Worm (Caenorhabditis elegans) whole organism, L4 larva: Measurements from ENCODE around the gene crh-1.

ENCODE experiments used
- D1046.2 ChIP-seq: fragments of 200-800 bp; sonication (Bioruptor generic); IDR thresholded peaks from 2 replicates; pipeline ENCODE4 v1.3.6; 2022; ENCODE audit warnings: missing genetic modification characterization, missing compliant biosample characterization
- F44E2.7 ChIP-seq: fragments of 200-800 bp; sonication (Bioruptor generic); IDR thresholded peaks from 2 replicates; pipeline ENCODE4 v2.1.2; 2022; ENCODE audit warnings: missing genetic modification characterization, missing compliant biosample characterization
- R02D3.7 ChIP-seq: fragments of 150-350 bp; sonication (generic microtip); optimal IDR thresholded peaks from 3 replicates; lab custom pipeline; 2014; ENCODE audit warnings: missing biosample characterization, missing genetic modification characterization
- T20F7.1 ChIP-seq: fragments of 200-800 bp; sonication (Bioruptor generic); optimal IDR thresholded peaks from 2 replicates; lab custom pipeline; 2018; ENCODE audit warnings: mild to moderate bottlenecking, missing genetic modification characterization, missing compliant biosample characterization
- T26A8.4 ChIP-seq: fragments of 200-800 bp; sonication (Bioruptor generic); IDR thresholded peaks from 2 replicates; pipeline ENCODE4 v1.3.6; 2022; ENCODE audit warnings: missing genetic modification characterization, missing compliant biosample characterization
- aha-1 ChIP-seq: fragments of 150-350 bp; peaks from one replicate; lab custom pipeline; 2014; ENCODE audit warnings: missing biosample characterization, missing genetic modification characterization
- ceh-28 ChIP-seq: fragments of 150-350 bp; optimal IDR thresholded peaks from 2 replicates; lab custom pipeline; 2014; ENCODE audit warnings: missing biosample characterization, missing genetic modification reagents, missing genetic modification characterization
- ceh-32 ChIP-seq: sonication (generic microtip); optimal IDR thresholded peaks from 2 replicates; lab custom pipeline; 2016; ENCODE audit warnings: mild to moderate bottlenecking, missing genetic modification characterization, missing compliant biosample characterization; ENCODE audit not compliant: poor library complexity
- ceh-44 ChIP-seq: fragments of 200-800 bp; sonication (Bioruptor generic); IDR thresholded peaks from 2 replicates; pipeline ENCODE4 v1.3.6; 2022; ENCODE audit warnings: missing genetic modification reagents, missing genetic modification characterization, missing compliant biosample characterization
- ceh-62 ChIP-seq: sonication (generic microtip); optimal IDR thresholded peaks from 2 replicates; lab custom pipeline; 2017; ENCODE audit warnings: missing biosample characterization, missing genetic modification characterization
- ces-1 ChIP-seq: fragments of 150-350 bp; sonication (generic microtip); optimal IDR thresholded peaks from 4 replicates; lab custom pipeline; 2014; ENCODE audit warnings: missing biosample characterization, missing genetic modification reagents, missing genetic modification characterization
- cey-2 ChIP-seq: sonication (generic microtip); optimal IDR thresholded peaks from 3 replicates; lab custom pipeline; 2017; ENCODE audit warnings: missing genetic modification characterization, mild to moderate bottlenecking, missing compliant biosample characterization, antibody characterized with exemption, borderline replicate concordance; ENCODE audit not compliant: insufficient read depth
- daf-16 ChIP-seq, 3 experiments: sonication (generic microtip); optimal IDR thresholded peaks; 2 replicates each; lab custom pipeline; 2016 to 2017; ENCODE audit warnings: missing genetic modification characterization in 3 of 3, missing genetic modification reagents in 3 of 3, mild to moderate bottlenecking in 2 of 3, missing compliant biosample characterization in 2 of 3, missing biosample characterization in 1 of 3, moderate library complexity in 1 of 3
- dmd-6 ChIP-seq: fragments of 200-800 bp; sonication (Bioruptor generic); IDR thresholded peaks from 2 replicates; pipeline ENCODE4 v1.3.6; 2022; ENCODE audit warnings: missing genetic modification reagents, missing genetic modification characterization, missing compliant biosample characterization
- dmd-8 ChIP-seq: fragments of 200-800 bp; sonication (Bioruptor generic); IDR thresholded peaks from 2 replicates; pipeline ENCODE4 v1.3.6; 2022; ENCODE audit warnings: missing genetic modification characterization, missing compliant biosample characterization
- dmd-9 ChIP-seq: fragments of 200-800 bp; sonication (Bioruptor generic); IDR thresholded peaks from 2 replicates; pipeline ENCODE4 v1.3.6; 2022; ENCODE audit warnings: missing genetic modification reagents, missing genetic modification characterization, missing compliant biosample characterization
- duxl-1 ChIP-seq: sonication (generic microtip); optimal IDR thresholded peaks from 2 replicates; lab custom pipeline; 2016; ENCODE audit warnings: mild to moderate bottlenecking, missing genetic modification characterization, moderate library complexity, missing compliant biosample characterization; ENCODE audit not compliant: poor library complexity
- dve-1 ChIP-seq: sonication (generic microtip); optimal IDR thresholded peaks from 2 replicates; lab custom pipeline; 2017; ENCODE audit warnings: antibody characterized with exemption, mild to moderate bottlenecking, missing genetic modification characterization, missing compliant biosample characterization; ENCODE audit not compliant: insufficient read depth
- egl-43 ChIP-seq: fragments of 200-800 bp; sonication (Bioruptor generic); IDR thresholded peaks from 2 replicates; pipeline ENCODE4 v1.3.6; 2022; ENCODE audit warnings: missing genetic modification reagents, missing genetic modification characterization, missing compliant biosample characterization
- hif-1 ChIP-seq, 2 experiments: sonication (generic microtip); optimal IDR thresholded peaks; 2 replicates each; lab custom pipeline; 2016 to 2017; ENCODE audit warnings: missing compliant biosample characterization in 2 of 2, missing genetic modification characterization in 2 of 2, missing genetic modification reagents in 2 of 2, missing genotype in 2 of 2, mild to moderate bottlenecking in 1 of 2
- hlh-11 ChIP-seq: fragments of 200-800 bp; sonication (Bioruptor generic); optimal IDR thresholded peaks from 2 replicates; lab custom pipeline; 2018; ENCODE audit warnings: mild to moderate bottlenecking, missing genetic modification characterization, missing compliant biosample characterization
- hmg-1.1 ChIP-seq: fragments of 200-800 bp; sonication (Bioruptor generic); IDR thresholded peaks from 2 replicates; pipeline ENCODE4 v1.3.6; 2022; ENCODE audit warnings: missing genetic modification reagents, missing genetic modification characterization, missing compliant biosample characterization
- jun-1 ChIP-seq: fragments of 150-350 bp; optimal IDR thresholded peaks from 2 replicates; lab custom pipeline; 2014; ENCODE audit warnings: missing biosample characterization, missing genetic modification reagents, missing genetic modification characterization
- lin-1 ChIP-seq: fragments of 200-800 bp; sonication (Bioruptor generic); IDR thresholded peaks from 2 replicates; pipeline ENCODE4 v1.3.6; 2022; ENCODE audit warnings: missing genetic modification reagents, missing genetic modification characterization, missing compliant biosample characterization
- lin-13 ChIP-seq: fragments of 150-350 bp; optimal IDR thresholded peaks from 2 replicates; lab custom pipeline; 2014; ENCODE audit warnings: missing biosample characterization, missing genetic modification reagents, missing genetic modification characterization
- lin-29 ChIP-seq: fragments of 200-800 bp; sonication (Bioruptor generic); IDR thresholded peaks from 2 replicates; pipeline ENCODE4 v1.3.6; 2022; ENCODE audit warnings: missing genetic modification reagents, missing genetic modification characterization, missing compliant biosample characterization
- lir-3 ChIP-seq: sonication (generic microtip); optimal IDR thresholded peaks from 2 replicates; lab custom pipeline; 2016; ENCODE audit warnings: mild to moderate bottlenecking, missing genetic modification characterization, missing compliant biosample characterization
- lsy-2 ChIP-seq, 2 experiments: fragments of 150-350 bp in 1 of 2; sonication (generic microtip) in 1 of 2; optimal IDR thresholded peaks; 2 replicates each; lab custom pipeline; 2014 to 2017; ENCODE audit warnings: missing biosample characterization in 2 of 2, missing genetic modification characterization in 2 of 2
- madf-5 ChIP-seq, 2 experiments: fragments of 200-800 bp; sonication (Bioruptor generic); IDR thresholded peaks; 2 replicates each; pipeline ENCODE4 v1.3.6; 2022; ENCODE audit warnings: missing compliant biosample characterization in 2 of 2, missing genetic modification characterization in 2 of 2
- mdl-1 ChIP-seq, 2 experiments: fragments of 150-350 bp in 1 of 2; sonication (generic microtip) in 1 of 2; optimal IDR thresholded peaks; 2 replicates each; lab custom pipeline; 2014 to 2017; ENCODE audit warnings: missing biosample characterization in 2 of 2, missing genetic modification characterization in 2 of 2
- mdt-29 ChIP-seq: fragments of 200-800 bp; sonication (Bioruptor generic); IDR thresholded peaks from 2 replicates; pipeline ENCODE4 v1.3.6; 2022; ENCODE audit warnings: missing genetic modification reagents, missing genetic modification characterization, missing compliant biosample characterization
- mep-1 ChIP-seq: fragments of 150-350 bp; sonication (generic microtip); optimal IDR thresholded peaks from 3 replicates; lab custom pipeline; 2014; ENCODE audit warnings: missing biosample characterization, missing genetic modification characterization
- mxl-2 ChIP-seq: fragments of 200-800 bp; sonication (Bioruptor generic); conservative IDR thresholded peaks from 2 replicates; pipeline ENCODE4 v1.3.6; 2022; ENCODE audit warnings: missing genetic modification reagents, missing genetic modification characterization, missing compliant biosample characterization
- mxl-3 ChIP-seq: fragments of 200-800 bp; sonication (Bioruptor generic); optimal IDR thresholded peaks from 2 replicates; lab custom pipeline; 2018; ENCODE audit warnings: mild to moderate bottlenecking, missing genetic modification characterization, missing compliant biosample characterization
- nhr-10 ChIP-seq: fragments of 150-350 bp; optimal IDR thresholded peaks from 2 replicates; lab custom pipeline; 2014; ENCODE audit warnings: missing biosample characterization, missing genetic modification characterization
- nhr-28 ChIP-seq: fragments of 150-350 bp; optimal IDR thresholded peaks from 2 replicates; lab custom pipeline; 2014; ENCODE audit warnings: missing biosample characterization, missing genetic modification characterization
- nhr-42 ChIP-seq: fragments of 200-800 bp; sonication (Bioruptor generic); IDR thresholded peaks from 2 replicates; pipeline ENCODE4 v1.3.6; 2022; ENCODE audit warnings: missing genetic modification characterization, missing compliant biosample characterization
- saeg-2 ChIP-seq: fragments of 200-800 bp; sonication (Bioruptor generic); IDR thresholded peaks from 2 replicates; pipeline ENCODE4 v1.3.6; 2022; ENCODE audit warnings: missing genetic modification reagents, missing genetic modification characterization, missing compliant biosample characterization
- sdz-12 ChIP-seq: fragments of 200-800 bp; sonication (Bioruptor generic); optimal IDR thresholded peaks from 2 replicates; lab custom pipeline; 2018; ENCODE audit warnings: mild to moderate bottlenecking, missing genetic modification characterization, missing compliant biosample characterization
- set-16 ChIP-seq: fragments of 200-800 bp; sonication (Bioruptor generic); IDR thresholded peaks from 2 replicates; pipeline ENCODE4 v1.3.6; 2022; ENCODE audit warnings: missing genetic modification reagents, missing genetic modification characterization, missing compliant biosample characterization
- spr-3 ChIP-seq: fragments of 200-800 bp; sonication (Bioruptor generic); optimal IDR thresholded peaks from 2 replicates; lab custom pipeline; 2018; ENCODE audit warnings: mild to moderate bottlenecking, missing genetic modification characterization, missing compliant biosample characterization
- tra-1 ChIP-seq: fragments of 200-800 bp; sonication (Bioruptor generic); IDR thresholded peaks from 2 replicates; pipeline ENCODE4 v1.3.6; 2022; ENCODE audit warnings: missing genetic modification reagents, missing genetic modification characterization, missing compliant biosample characterization
- unc-130 ChIP-seq: sonication (generic microtip); optimal IDR thresholded peaks from 2 replicates; lab custom pipeline; 2016; ENCODE audit warnings: missing genetic modification reagents, missing genetic modification characterization, missing compliant biosample characterization
- unc-62 ChIP-seq, 3 experiments: fragments of 150-350 bp in 1 of 3; sonication (generic microtip); optimal IDR thresholded peaks in 2 of 3; peaks in 1 of 3; 1 replicate in 1 of 3; 2 replicates in 2 of 3; lab custom pipeline; 2014 to 2017; ENCODE audit warnings: missing biosample characterization in 3 of 3, missing genetic modification characterization in 3 of 3, missing genetic modification reagents in 3 of 3, missing genotype in 1 of 3
- vab-7 ChIP-seq: fragments of 200-800 bp; sonication (Bioruptor generic); IDR thresholded peaks from 2 replicates; pipeline ENCODE4 v1.3.6; 2022; ENCODE audit warnings: missing genetic modification reagents, missing genetic modification characterization, missing compliant biosample characterization
- zfp-2 ChIP-seq: sonication (generic microtip); optimal IDR thresholded peaks from 2 replicates; lab custom pipeline; 2016; ENCODE audit warnings: mild to moderate bottlenecking, missing genetic modification characterization, missing compliant biosample characterization

crh-1 gene

DNA sequence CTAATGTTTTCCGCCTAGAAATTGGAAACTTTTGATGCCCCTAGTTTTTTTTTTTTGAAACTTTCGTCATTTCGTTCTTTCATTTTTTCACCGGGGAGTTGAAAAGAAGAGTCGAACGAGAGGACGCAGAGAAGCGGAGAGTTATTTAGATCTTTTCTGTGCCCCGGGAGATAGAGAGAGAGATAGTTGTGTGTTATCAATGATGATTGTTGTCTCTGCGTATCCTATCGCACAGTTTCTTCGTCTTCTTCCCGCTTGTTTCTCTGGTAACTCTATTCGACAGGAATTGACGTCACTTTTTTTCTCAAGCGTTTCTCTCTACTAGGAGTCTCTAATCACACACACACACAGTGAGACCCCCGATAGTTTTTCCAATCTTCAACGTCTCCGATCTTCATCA is 31.7 kb downstream of the crh-1 start (continued):
- TF ChIP-seq unc-62 (GFP tag; optimal IDR thresholded peaks at IDR 0.05 in 1 of 2; lab: Kevin White, UChicago) = no peak
- TF ChIP-seq unc-62 (tag; optimal IDR thresholded peaks at IDR 0.05; lab: Kevin White, UChicago) = no peak
- TF ChIP-seq hif-1 (tag; optimal IDR thresholded peaks at IDR 0.05; lab: Kevin White, UChicago) = peak in 1 of 2 experiments; percentile 59
- TF ChIP-seq duxl-1 (tag; lab: Kevin White, UChicago) = no peak
- TF ChIP-seq hlh-11 (tag; lab: Kevin White, UChicago) = peak; percentile 94
- peak in 1 of 2 experiments; percentile 29 for TF ChIP-seq lsy-2 (tag; optimal IDR thresholded peaks at IDR 0.05; lab: Kevin White, UChicago)
- peak; percentile 84 for TF ChIP-seq tra-1 (GFP tag; lab: Robert Waterston, UW)
- peak; percentile 69 for TF ChIP-seq mxl-3 (GFP tag; lab: Kevin White, UChicago)
- TF ChIP-seq lir-3 (tag; lab: Kevin White, UChicago) = no peak
- peak; percentile 82 for TF ChIP-seq mep-1
- TF ChIP-seq daf-16 (GFP tag; optimal IDR thresholded peaks at IDR 0.05; lab: Kevin White, UChicago) = no peak
- TF ChIP-seq daf-16 (tag; optimal IDR thresholded peaks at IDR 0.05; lab: Kevin White, UChicago) = peak; percentile 93
- no peak for TF ChIP-seq zfp-2 (tag; lab: Kevin White, UChicago)
- TF ChIP-seq dve-1 (tag; lab: Kevin White, UChicago) = peak; percentile 96
- TF ChIP-seq F44E2.7 (GFP tag; lab: Robert Waterston, UW) = no peak

DNA sequence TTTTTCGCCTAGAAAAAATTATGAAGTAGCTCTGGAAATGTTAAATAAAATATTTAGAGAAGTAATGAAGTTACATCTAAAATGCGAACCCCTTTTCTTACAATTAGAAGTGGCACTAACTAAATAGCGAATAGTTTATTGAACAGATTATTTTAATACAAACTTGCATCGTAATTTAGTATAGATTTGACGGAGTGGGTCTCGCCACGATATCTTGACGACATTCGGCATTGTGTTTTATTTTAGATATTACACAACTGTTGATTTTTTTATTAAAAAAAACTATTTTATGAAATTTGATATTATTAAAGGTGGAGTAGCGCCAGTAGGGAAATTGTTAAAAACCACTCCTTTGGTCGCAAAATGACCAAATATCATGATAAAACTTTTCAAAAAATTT is 32.3 kb downstream of the crh-1 start:
- no peak for TF ChIP-seq nhr-42
- TF ChIP-seq saeg-2 (GFP tag; lab: Robert Waterston, UW) = no peak
- peak; percentile 90 for TF ChIP-seq aha-1 (tag; lab: Kevin White, UChicago)

DNA sequence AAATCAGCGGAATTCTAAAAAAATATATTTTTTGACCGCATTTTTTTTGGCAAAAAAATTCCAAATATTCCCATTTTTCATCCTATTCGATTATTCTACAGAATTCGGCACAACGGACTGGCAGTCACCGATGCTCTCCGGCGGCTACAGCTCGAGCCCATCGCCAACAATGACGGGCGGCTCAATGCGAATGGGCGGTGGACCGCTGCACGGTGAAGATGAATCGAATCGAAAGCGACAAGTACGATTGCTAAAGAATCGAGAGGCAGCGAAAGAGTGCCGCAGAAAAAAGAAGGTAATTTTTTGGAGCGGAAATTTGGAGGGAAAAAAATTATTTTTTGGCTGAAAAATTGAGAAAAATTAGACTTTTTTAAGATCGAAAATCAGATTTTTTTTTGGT is 34.8 kb downstream of the crh-1 start:
- TF ChIP-seq nhr-28 (tag; lab: Kevin White, UChicago) (no peak), cey-2 (tag; lab: Kevin White, UChicago) (no peak), set-16 (GFP tag; lab: Robert Waterston, UW) (peak; percentile 53; the same call in 1 of the 2 replicates), T20F7.1 (GFP tag; lab: Kevin White, UChicago) (no peak), ceh-62 (no peak), mdt-29 (GFP tag; lab: Robert Waterston, UW) (no peak), dmd-8 (GFP tag; lab: Robert Waterston, UW) (no peak), spr-3 (GFP tag; lab: Kevin White, UChicago) (no peak), mxl-2 (no peak), madf-5 (GFP tag; IDR thresholded peaks at IDR 0.05; lab: Robert Waterston, UW) (no peak), lin-1 (GFP tag; lab: Robert Waterston, UW) (no peak), ceh-44 (GFP tag; lab: Robert Waterston, UW) (no peak), lin-29 (no peak), saeg-2 (GFP tag; lab: Robert Waterston, UW) (no peak), jun-1 (tag; lab: Kevin White, UChicago) (no peak), lin-13 (GFP tag; lab: Kevin White, UChicago) (no peak), egl-43 (peak; percentile 68), D1046.2 (GFP tag; lab: Robert Waterston, UW) (0 out of 2 replicates have a peak, but pooled peaks have one; percentile 39), dmd-6 (no peak), sdz-12 (GFP tag; lab: Kevin White, UChicago) (peak; percentile 58), ceh-32 (tag; lab: Kevin White, UChicago) (no peak), dmd-9 (GFP tag; lab: Robert Waterston, UW) (no peak), dve-1 (tag; lab: Kevin White, UChicago) (no peak), R02D3.7 (tag; lab: Kevin White, UChicago) (no peak), hmg-1.1 (no peak), nhr-10 (tag; lab: Kevin White, UChicago) (no peak), ces-1 (GFP tag; lab: Kevin White, UChicago) (no peak), unc-130 (GFP tag; lab: Kevin White, UChicago) (no peak), vab-7 (GFP tag; lab: Robert Waterston, UW) (no peak), T26A8.4 (GFP tag; lab: Robert Waterston, UW) (no peak), mdl-1 (tag; optimal IDR thresholded peaks at IDR 0.05; lab: Kevin White, UChicago) (no peak), ceh-28 (tag; lab: Kevin White, UChicago) (no peak)
